Fruit fly (Drosophila melanogaster): ENCODE results near the gene CG32037.
A peak's percentile ranks its signal among the peaks of the same experiment; 100 is the strongest.

CG32037 gene

dm6 chr3L:9505007-9505712 lies 13.1 kb upstream of the CG32037 start, which contains the start of gene path (continued):
- TF ChIP-seq CG2199 (GFP tag; IDR thresholded peaks at IDR 0.05) (peak; percentile 88; the same call in 2 of the 3 replicates), nom (GFP tag; optimal IDR thresholded peaks at IDR 0.05) (peak; percentile 19), bsh (GFP tag; optimal IDR thresholded peaks at IDR 0.05) (peak in 1 of 2 experiments; percentile 25), CG31224 (GFP tag; IDR thresholded peaks at IDR 0.05) (no peak), tgo (GFP tag; IDR thresholded peaks at IDR 0.05) (peak; percentile 42), Mrtf (GFP tag; IDR thresholded peaks at IDR 0.05) (no peak), CG6765 (GFP tag; optimal IDR thresholded peaks at IDR 0.05) (peak; percentile 52), Sox100B (GFP tag; optimal IDR thresholded peaks at IDR 0.05) (peak; percentile 82), stwl (tag; optimal IDR thresholded peaks at IDR 0.05) (no peak), CG10979 (tag; optimal IDR thresholded peaks at IDR 0.05) (peak; percentile 66), fd3F (GFP tag; optimal IDR thresholded peaks at IDR 0.05) (no peak), CG11723 (GFP tag; optimal IDR thresholded peaks at IDR 0.05) (no peak), gce (GFP tag; IDR thresholded peaks at IDR 0.05) (0 out of 3 replicates have a peak, but pooled peaks have one; percentile 17), abd-A (tag; optimal IDR thresholded peaks at IDR 0.05) (peak; percentile 65), CG6683 (GFP tag; optimal IDR thresholded peaks at IDR 0.05) (peak; percentile 38), CG16863 (GFP tag; optimal IDR thresholded peaks at IDR 0.05) (no peak), CG12391 (tag; optimal IDR thresholded peaks at IDR 0.05) (peak; percentile 55), Dek (tag; optimal IDR thresholded peaks at IDR 0.05) (peak; percentile 12), Xrp1 (GFP tag; IDR thresholded peaks at IDR 0.05) (peak; percentile 48; the same call in 1 of the 2 replicates), phol (tag; optimal IDR thresholded peaks at IDR 0.05) (peak; percentile 66), Jarid2 (GFP tag; optimal IDR thresholded peaks at IDR 0.05) (peak; percentile 100), Bgb (GFP tag; IDR thresholded peaks at IDR 0.05; ENCODE audit: partially characterized antibody) (peak; percentile 51; the same call in 1 of the 2 replicates), CG14441 (GFP tag; IDR thresholded peaks at IDR 0.05) (peak; percentile 25; the same call in 1 of the 2 replicates), dmrt99B (tag; optimal IDR thresholded peaks at IDR 0.05) (peak; percentile 64), Trl (optimal IDR thresholded peaks at IDR 0.05) (peak in 1 of 2 experiments; percentile 43), Trl (GFP tag; optimal IDR thresholded peaks at IDR 0.05) (peak; percentile 10), CG17829 (tag; optimal IDR thresholded peaks at IDR 0.05) (peak; percentile 78), CG10431 (GFP tag; optimal IDR thresholded peaks at IDR 0.05) (peak; percentile 2), gsb-n (tag; optimal IDR thresholded peaks at IDR 0.05) (no peak), Nf-YC (tag; optimal IDR thresholded peaks at IDR 0.05) (peak; percentile 48), HmgZ (tag; optimal IDR thresholded peaks at IDR 0.05) (peak; percentile 22), Hand (GFP tag; optimal IDR thresholded peaks at IDR 0.05) (no peak), CG32532 (GFP tag; IDR thresholded peaks at IDR 0.05) (peak; percentile 30; the same call in 1 of the 2 replicates), CG15514 (GFP tag; optimal IDR thresholded peaks at IDR 0.05) (peak; percentile 38), tna (GFP tag; IDR thresholded peaks at IDR 0.05; ENCODE audit: partially characterized antibody) (peak; percentile 8; the same call in 1 of the 2 replicates), CG6654 (GFP tag; optimal IDR thresholded peaks at IDR 0.05) (no peak), CG5180 (GFP tag; optimal IDR thresholded peaks at IDR 0.05) (peak; percentile 19), kni (GFP tag; optimal IDR thresholded peaks at IDR 0.05) (peak; percentile 29), CG6689 (GFP tag; IDR thresholded peaks at IDR 0.05) (peak; percentile 30; the same call in 1 of the 2 replicates), CG13424 (tag; optimal IDR thresholded peaks at IDR 0.05) (peak; percentile 57), CG2712 (tag; optimal IDR thresholded peaks at IDR 0.05) (peak; percentile 79), usp (GFP tag; optimal IDR thresholded peaks at IDR 0.05) (no peak), CG12659 (GFP tag; optimal IDR thresholded peaks at IDR 0.05) (peak; percentile 32), CG11504 (tag; optimal IDR thresholded peaks at IDR 0.05) (peak; percentile 71), CG12071 (GFP tag; optimal IDR thresholded peaks at IDR 0.05) (peak; percentile 19), shn (GFP tag; optimal IDR thresholded peaks at IDR 0.05) (no peak), CG14050 (GFP tag; IDR thresholded peaks at IDR 0.05) (peak; percentile 20; the same call in 2 of the 3 replicates), jigr1 (GFP tag; IDR thresholded peaks at IDR 0.05) (no peak)

All from whole organism, embryonic.